Worm (Caenorhabditis elegans): Measurements from ENCODE around the gene vab-9.

Gene vab-9

DNA sequence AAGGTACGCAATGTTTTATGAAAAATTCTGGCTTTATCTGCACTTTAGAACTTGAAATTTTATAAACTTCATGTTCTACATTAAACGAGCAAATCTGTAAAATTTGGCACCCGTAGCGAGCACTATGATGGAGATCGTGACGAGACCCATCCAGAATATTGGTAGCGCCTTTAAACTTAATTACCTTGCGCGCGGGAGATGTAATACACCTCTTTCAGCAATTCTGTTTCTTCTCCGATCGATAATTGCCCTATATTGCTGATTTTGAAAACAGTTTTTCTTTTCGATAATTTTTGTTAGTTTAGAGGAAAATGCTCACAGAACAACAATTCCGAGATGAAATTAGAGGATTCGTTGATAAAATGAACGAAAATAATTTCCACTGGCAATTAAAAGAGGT, 21.3 kb upstream of the vab-9 start, which contains the start of gene atg-10:
TSS of gene atg-10 (plus strand) at position 301 of the 400 bp plus-strand sequence.
- peak in 1 of 2 experiments; percentile 5 for TF ChIP-seq unc-62 (GFP tag; optimal IDR thresholded peaks at IDR 0.05 in 1 of 2)
- TF ChIP-seq unc-62 (tag; optimal IDR thresholded peaks at IDR 0.05): no peak
- no peak for TF ChIP-seq D1046.2 (GFP tag; IDR thresholded peaks at IDR 0.05)
- TF ChIP-seq nhr-76 (tag; optimal IDR thresholded peaks at IDR 0.05): no peak
- TF ChIP-seq unc-130 (GFP tag; optimal IDR thresholded peaks at IDR 0.05): no peak
- no peak for TF ChIP-seq ZK337.2 (GFP tag; IDR thresholded peaks at IDR 0.05)
- no peak for TF ChIP-seq nhr-25 (tag; optimal IDR thresholded peaks at IDR 0.05; ENCODE audit: borderline replicate concordance, insufficient read depth)
- no peak for TF ChIP-seq Y5F2A.4 (GFP tag; optimal IDR thresholded peaks at IDR 0.05)
- no peak for TF ChIP-seq daf-12 (tag; optimal IDR thresholded peaks at IDR 0.05)
- TF ChIP-seq ama-1 (optimal IDR thresholded peaks at IDR 0.05): peak; percentile 43
- no peak for TF ChIP-seq nhr-41 (GFP tag; IDR thresholded peaks at IDR 0.05)
- no peak for TF ChIP-seq jun-1 (tag; optimal IDR thresholded peaks at IDR 0.05)
- TF ChIP-seq zip-11 (GFP tag; IDR thresholded peaks at IDR 0.05): no peak
- TF ChIP-seq egl-43 (GFP tag; IDR thresholded peaks at IDR 0.05): no peak
- no peak for TF ChIP-seq tra-1 (GFP tag; IDR thresholded peaks at IDR 0.05)
- TF ChIP-seq nhr-6 (tag; optimal IDR thresholded peaks at IDR 0.05): no peak

- peak; percentile 18 for TF ChIP-seq dve-1 (tag; optimal IDR thresholded peaks at IDR 0.05; ENCODE audit: insufficient read depth)
- peak; percentile 81 for TF ChIP-seq nhr-28 (tag; optimal IDR thresholded peaks at IDR 0.05)
- peak in 1 of 2 experiments; percentile 90 for TF ChIP-seq daf-16 (GFP tag; optimal IDR thresholded peaks at IDR 0.05)
- TF ChIP-seq daf-16 (tag; optimal IDR thresholded peaks at IDR 0.05): peak; percentile 93
- peak; percentile 4 for TF ChIP-seq aha-1 (tag)
- TF ChIP-seq unc-62 (GFP tag; optimal IDR thresholded peaks at IDR 0.05 in 1 of 2): peak in 1 of 2 experiments; percentile 55
- no peak for TF ChIP-seq unc-62 (tag; optimal IDR thresholded peaks at IDR 0.05)
- peak in 1 of 2 experiments; percentile 64 for TF ChIP-seq mdl-1 (tag; optimal IDR thresholded peaks at IDR 0.05)
- no peak for TF ChIP-seq mxl-3 (GFP tag; optimal IDR thresholded peaks at IDR 0.05)
- TF ChIP-seq zip-11 (GFP tag; IDR thresholded peaks at IDR 0.05): no peak
- TF ChIP-seq mes-2 (tag; optimal IDR thresholded peaks at IDR 0.05; ENCODE audit: poor library complexity, severe bottlenecking): peak; percentile 23
- no peak for TF ChIP-seq ama-1 (optimal IDR thresholded peaks at IDR 0.05)
- no peak for TF ChIP-seq ceh-20 (GFP tag; IDR thresholded peaks at IDR 0.05)
- peak; percentile 72 for TF ChIP-seq hlh-30 (tag; optimal IDR thresholded peaks at IDR 0.05; ENCODE audit: insufficient read depth)
- no peak for TF ChIP-seq dmd-8 (GFP tag; IDR thresholded peaks at IDR 0.05)
- TF ChIP-seq lin-38 (GFP tag; IDR thresholded peaks at IDR 0.05): no peak
- TF ChIP-seq lin-15B (tag; optimal IDR thresholded peaks at IDR 0.05): no peak
- no peak for TF ChIP-seq mdt-29 (GFP tag; IDR thresholded peaks at IDR 0.05)
Observed at ce11 chrII:8650644-8651159, 13.2 kb upstream of the vab-9 start, which contains the start of gene pyr-1. Gene pyr-1 (plus strand): TSS chrII:8651109.

DNA sequence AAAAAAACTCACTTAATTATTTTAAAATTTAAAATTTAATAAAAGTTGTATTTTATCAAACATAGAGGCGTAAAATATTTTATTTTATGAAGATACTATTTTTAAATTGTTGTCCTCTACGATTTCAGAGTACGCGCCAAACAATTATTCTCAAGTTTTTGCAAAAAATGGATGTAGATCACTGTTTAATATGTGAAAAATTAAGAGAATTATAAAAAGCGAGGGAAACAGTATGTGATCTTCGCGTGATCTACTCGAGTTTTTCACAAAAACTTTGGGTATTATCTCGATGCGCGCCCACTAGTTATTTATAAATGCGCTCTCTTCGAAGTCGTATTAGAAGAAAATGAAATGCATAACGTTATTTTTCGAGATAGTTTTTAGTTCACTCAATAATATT, 11.3 kb upstream of the vab-9 start:
- no peak for TF ChIP-seq nhr-28 (tag; optimal IDR thresholded peaks at IDR 0.05)
- no peak for TF ChIP-seq ztf-7 (tag; optimal IDR thresholded peaks at IDR 0.05)
- no peak for TF ChIP-seq ZK546.5 (tag; optimal IDR thresholded peaks at IDR 0.05)
- no peak for TF ChIP-seq Y75B8A.6 (GFP tag; IDR thresholded peaks at IDR 0.05)
- no peak for TF ChIP-seq Y5F2A.4 (GFP tag; optimal IDR thresholded peaks at IDR 0.05)
- TF ChIP-seq daf-12 (tag; optimal IDR thresholded peaks at IDR 0.05): no peak
- no peak for TF ChIP-seq F37D6.2 (tag; optimal IDR thresholded peaks at IDR 0.05)
- no peak for TF ChIP-seq jun-1 (tag; optimal IDR thresholded peaks at IDR 0.05)
- TF ChIP-seq D1046.2 (GFP tag; IDR thresholded peaks at IDR 0.05): no peak

- TF ChIP-seq aha-1 (tag): peak; percentile 94
- no peak for TF ChIP-seq daf-8 (GFP tag; IDR thresholded peaks at IDR 0.05)
- TF ChIP-seq egl-27 (tag; optimal IDR thresholded peaks at IDR 0.05): no peak
- no peak for TF ChIP-seq zip-11 (GFP tag; IDR thresholded peaks at IDR 0.05)
Observed at ce11 chrII:8646437-8646836, 8.9 kb upstream of the vab-9 start.
